Worm (Caenorhabditis elegans) whole organism, mixed stage, embryonic: ENCODE results near the gene mrps-33.

ENCODE experiments used
- blmp-1 ChIP-seq: fragments of 150-350 bp; optimal IDR thresholded peaks from 2 replicates; lab custom pipeline; 2014; ENCODE audit warnings: missing biosample characterization, missing genetic modification characterization
- elt-1 ChIP-seq: sonication (generic microtip); optimal IDR thresholded peaks from 2 replicates; lab custom pipeline; 2017; ENCODE audit warnings: missing genetic modification characterization, mild to moderate bottlenecking, missing compliant biosample characterization, antibody characterized with exemption, moderate library complexity, borderline replicate concordance; ENCODE audit not compliant: insufficient read depth
- lsy-2 ChIP-seq: fragments of 150-350 bp; optimal IDR thresholded peaks from 2 replicates; lab custom pipeline; 2014; ENCODE audit warnings: missing biosample characterization, missing genetic modification characterization
- mab-5 ChIP-seq: fragments of 150-350 bp; optimal IDR thresholded peaks from 2 replicates; lab custom pipeline; 2014; ENCODE audit warnings: missing biosample characterization, missing genetic modification characterization
- nhr-237 ChIP-seq: fragments of 150-350 bp; optimal IDR thresholded peaks from 2 replicates; lab custom pipeline; 2014; ENCODE audit warnings: missing biosample characterization, missing genetic modification characterization
- nhr-28 ChIP-seq: fragments of 150-350 bp; optimal IDR thresholded peaks from 2 replicates; lab custom pipeline; 2014; ENCODE audit warnings: missing biosample characterization, missing genetic modification characterization
- nhr-76 ChIP-seq: sonication (generic microtip); optimal IDR thresholded peaks from 2 replicates; lab custom pipeline; 2017; ENCODE audit warnings: missing biosample characterization, missing genetic modification characterization
- unc-120 ChIP-seq: sonication (generic microtip); optimal IDR thresholded peaks from 2 replicates; lab custom pipeline; 2017; ENCODE audit warnings: missing genetic modification characterization, missing compliant biosample characterization; ENCODE audit not compliant: poor library complexity, severe bottlenecking

DNA sequence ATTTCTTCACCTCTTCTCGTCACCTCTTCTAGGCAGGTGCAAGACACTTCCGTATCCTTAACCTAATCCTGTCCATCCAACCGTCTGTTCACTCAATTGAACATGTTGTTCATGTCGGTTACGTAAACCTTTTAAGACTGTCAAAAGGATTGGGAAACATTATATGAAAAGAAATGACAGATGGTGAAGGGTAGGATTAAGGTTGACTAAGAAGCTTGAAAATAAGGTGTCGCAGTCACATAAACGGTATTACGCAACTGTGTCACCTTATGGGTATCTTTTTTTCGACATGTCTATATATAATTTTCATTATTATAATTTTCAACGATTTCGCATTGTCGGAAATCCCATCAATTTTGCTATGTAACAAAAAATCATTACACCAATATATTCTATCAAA lies 17.0 kb downstream of the mrps-33 start:
- TF ChIP-seq blmp-1 = no peak
- TF ChIP-seq unc-120 (tag; lab: Kevin White, UChicago) = no peak
- no peak for TF ChIP-seq lsy-2 (tag; lab: Kevin White, UChicago)
- no peak for TF ChIP-seq nhr-28 (tag; lab: Kevin White, UChicago)
- no peak for TF ChIP-seq nhr-76
- no peak for TF ChIP-seq mab-5 (tag; lab: Kevin White, UChicago)
- TF ChIP-seq nhr-237 (tag; lab: Kevin White, UChicago) = no peak
- no peak for TF ChIP-seq elt-1
